Worm (Caenorhabditis elegans): ENCODE measurements around the gene dct-11.

dct-11 gene

ce11 chrX:5805872-5806472 lies 33.6 kb downstream of the dct-11 start, which contains the start of gene F13D11.3:
F13D11.3 (minus strand) TSS chrX:5805922.
- TF ChIP-seq fkh-10 (GFP tag; optimal IDR thresholded peaks at IDR 0.05) (no peak), lsy-2 (tag; optimal IDR thresholded peaks at IDR 0.05) (peak in 1 of 2 experiments; percentile 21), blmp-1 (tag; optimal IDR thresholded peaks at IDR 0.05) (no peak), alr-1 (tag; optimal IDR thresholded peaks at IDR 0.05; ENCODE audit: borderline replicate concordance) (no peak), nhr-20 (tag; optimal IDR thresholded peaks at IDR 0.05) (peak; percentile 9), hlh-4 (tag; optimal IDR thresholded peaks at IDR 0.05) (no peak), nhr-71 (tag; optimal IDR thresholded peaks at IDR 0.05) (peak; percentile 44), lin-14 (GFP tag; optimal IDR thresholded peaks at IDR 0.05) (peak; percentile 39), snpc-4 (tag; optimal IDR thresholded peaks at IDR 0.05) (no peak), nhr-12 (tag; optimal IDR thresholded peaks at IDR 0.05) (no peak), vab-15 (tag; optimal IDR thresholded peaks at IDR 0.05) (no peak), egl-27 (tag; optimal IDR thresholded peaks at IDR 0.05) (no peak), C34B4.2 (tag; optimal IDR thresholded peaks at IDR 0.05) (no peak), rnt-1 (tag; optimal IDR thresholded peaks at IDR 0.05) (peak; percentile 45), nhr-85 (tag) (no peak), aly-2 (tag; optimal IDR thresholded peaks at IDR 0.05) (no peak)

- TF ChIP-seq lin-14 (GFP tag; optimal IDR thresholded peaks at IDR 0.05) (peak; percentile 68), snu-23 (GFP tag; optimal IDR thresholded peaks at IDR 0.05) (peak; percentile 31), nhr-20 (tag; optimal IDR thresholded peaks at IDR 0.05) (peak; percentile 46), mep-1 (tag; optimal IDR thresholded peaks at IDR 0.05) (peak; percentile 66), nhr-85 (tag) (peak; percentile 87), nhr-28 (tag; optimal IDR thresholded peaks at IDR 0.05) (no peak), nhr-237 (tag; optimal IDR thresholded peaks at IDR 0.05) (no peak), ztf-4 (tag; optimal IDR thresholded peaks at IDR 0.05) (peak; percentile 7), nhr-71 (tag; optimal IDR thresholded peaks at IDR 0.05) (peak; percentile 30)
Measured at ce11 chrX:5803492-5803891, 36.1 kb downstream of the dct-11 start.

- TF ChIP-seq tbx-2 (tag; optimal IDR thresholded peaks at IDR 0.05) (no peak), nhr-11 (tag; optimal IDR thresholded peaks at IDR 0.05) (no peak), ets-5 (GFP tag; IDR thresholded peaks at IDR 0.05) (no peak), unc-86 (tag; optimal IDR thresholded peaks at IDR 0.05) (peak; percentile 39), nhr-47 (tag; optimal IDR thresholded peaks at IDR 0.05) (no peak), lin-35 (GFP tag; optimal IDR thresholded peaks at IDR 0.05) (no peak), isw-1 (GFP tag; IDR thresholded peaks at IDR 0.05) (no peak), lin-14 (GFP tag; optimal IDR thresholded peaks at IDR 0.05) (peak; percentile 41), ama-1 (optimal IDR thresholded peaks at IDR 0.05) (no peak), lin-15B (tag; optimal IDR thresholded peaks at IDR 0.05) (no peak), sox-4 (tag; optimal IDR thresholded peaks at IDR 0.05) (no peak)
Measured at ce11 chrX:5802582-5802981, 37.0 kb downstream of the dct-11 start.

- peak; percentile 78 for TF ChIP-seq egl-13 (tag; optimal IDR thresholded peaks at IDR 0.05)
- TF ChIP-seq ztf-4 (tag; optimal IDR thresholded peaks at IDR 0.05) = peak; percentile 82
- no peak for TF ChIP-seq efl-3 (GFP tag; optimal IDR thresholded peaks at IDR 0.05)
- TF ChIP-seq blmp-1 (tag; optimal IDR thresholded peaks at IDR 0.05) = peak; percentile 61
- TF ChIP-seq elt-2 (tag; optimal IDR thresholded peaks at IDR 0.05) = peak; percentile 74
- TF ChIP-seq mdl-1 (tag; optimal IDR thresholded peaks at IDR 0.05) = peak in 1 of 2 experiments; percentile 82
- TF ChIP-seq hpl-2 (GFP tag; optimal IDR thresholded peaks at IDR 0.05) = peak; percentile 40
- TF ChIP-seq lir-3 (tag; optimal IDR thresholded peaks at IDR 0.05; ENCODE audit: poor library complexity) = peak; percentile 82
- peak; percentile 49 to 73 for TF ChIP-seq lin-35 (GFP tag; optimal IDR thresholded peaks at IDR 0.05)
- no peak for TF ChIP-seq nhr-84 (tag; optimal IDR thresholded peaks at IDR 0.05)
- peak; percentile 91 for TF ChIP-seq nhr-19 (GFP tag; conservative IDR thresholded peaks at IDR 0.05)
- TF ChIP-seq ceh-82 (tag; optimal IDR thresholded peaks at IDR 0.05) = peak; percentile 61 to 83 (median 77)
- no peak for TF ChIP-seq tlp-1 (tag; optimal IDR thresholded peaks at IDR 0.05)
- no peak for TF ChIP-seq unc-130 (tag; optimal IDR thresholded peaks at IDR 0.05)
- TF ChIP-seq egl-27 (tag; optimal IDR thresholded peaks at IDR 0.05) = no peak
- peak; percentile 39 for TF ChIP-seq ceh-90 (tag; optimal IDR thresholded peaks at IDR 0.05)
- no peak for TF ChIP-seq lin-15B (tag; optimal IDR thresholded peaks at IDR 0.05)
- peak; percentile 87 for TF ChIP-seq C16A3.4 (tag; optimal IDR thresholded peaks at IDR 0.05)
- no peak for TF ChIP-seq Y116A8C.19 (tag; optimal IDR thresholded peaks at IDR 0.05; ENCODE audit: borderline replicate concordance)
- TF ChIP-seq fkh-4 (tag; optimal IDR thresholded peaks at IDR 0.05; ENCODE audit: borderline replicate concordance) = peak; percentile 29
- TF ChIP-seq nhr-76 (tag; optimal IDR thresholded peaks at IDR 0.05) = peak; percentile 75
- peak; percentile 93 for TF ChIP-seq nhr-20 (tag; optimal IDR thresholded peaks at IDR 0.05)
Measured at ce11 chrX:5801156-5801592, 38.4 kb downstream of the dct-11 start.

Data from whole organism, L1 larva.